Worm (Caenorhabditis elegans) whole organism, late embryonic: ENCODE results near the gene srlf-17.

Experiments used
- ceh-14 ChIP-seq: sonication (generic microtip); optimal IDR thresholded peaks from 2 replicates; lab custom pipeline; 2016; ENCODE audit warnings: missing genotype, missing genetic modification characterization, missing compliant biosample characterization
- hlh-13 ChIP-seq: fragments of 200-800 bp; sonication (Bioruptor generic); optimal IDR thresholded peaks from 2 replicates; lab custom pipeline; 2018; ENCODE audit warnings: mild to moderate bottlenecking, missing genetic modification characterization, missing compliant biosample characterization
- hlh-15 ChIP-seq: sonication (generic microtip); optimal IDR thresholded peaks from 2 replicates; lab custom pipeline; 2016; ENCODE audit warnings: missing genetic modification characterization, missing compliant biosample characterization
- hlh-30 ChIP-seq: sonication (generic microtip); optimal IDR thresholded peaks from 2 replicates; lab custom pipeline; 2017; ENCODE audit warnings: antibody characterized with exemption, missing genetic modification characterization, missing compliant biosample characterization; ENCODE audit not compliant: insufficient read depth
- hlh-8 ChIP-seq: sonication (generic microtip); optimal IDR thresholded peaks from 2 replicates; lab custom pipeline; 2016; ENCODE audit warnings: missing genotype, missing genetic modification characterization, missing compliant biosample characterization
- nhr-11 ChIP-seq: fragments of 150-350 bp; optimal IDR thresholded peaks from 2 replicates; lab custom pipeline; 2014; ENCODE audit warnings: missing biosample characterization, missing genetic modification characterization
- pha-4 ChIP-seq: fragments of 150-350 bp; optimal IDR thresholded peaks from 2 replicates; lab custom pipeline; 2018; ENCODE audit warnings: missing biosample characterization, missing genetic modification reagents, missing genetic modification characterization
- pqm-1 ChIP-seq: sonication (generic microtip); optimal IDR thresholded peaks from 2 replicates; lab custom pipeline; 2016; ENCODE audit warnings: missing genetic modification characterization, missing compliant biosample characterization
- rnt-1 ChIP-seq: sonication (generic microtip); optimal IDR thresholded peaks from 2 replicates; lab custom pipeline; 2016; ENCODE audit warnings: missing genetic modification characterization, missing compliant biosample characterization

- TF ChIP-seq pha-4 (no peak), hlh-8 (tag; lab: Kevin White, UChicago) (no peak), hlh-15 (tag; lab: Kevin White, UChicago) (no peak), hlh-30 (tag; lab: Kevin White, UChicago) (no peak), pqm-1 (tag; lab: Kevin White, UChicago) (no peak), hlh-13 (GFP tag; lab: Kevin White, UChicago) (no peak), ceh-14 (tag; lab: Kevin White, UChicago) (no peak), nhr-11 (tag; lab: Kevin White, UChicago) (no peak), rnt-1 (tag; lab: Kevin White, UChicago) (no peak)
These were observed 40.1 kb upstream of the srlf-17 start, which contains the start of gene skih-2 for ce11 chrIV:11142314-11143227.
